Fruit fly (Drosophila melanogaster): Measurements from ENCODE around the gene CG42824.

- TF ChIP-seq CG8478 (optimal IDR thresholded peaks at IDR 0.05) (no peak), CTCF (optimal IDR thresholded peaks at IDR 0.05) (no peak)
Measured at dm6 chr3R:17403188-17403587, 3.1 kb downstream of the CG42824 start, which contains the start of gene CG34279.

Measured in S2 (cell line).